Fruit fly (Drosophila melanogaster): Measurements from ENCODE around the gene Ref1.

Gene Ref1

DNA sequence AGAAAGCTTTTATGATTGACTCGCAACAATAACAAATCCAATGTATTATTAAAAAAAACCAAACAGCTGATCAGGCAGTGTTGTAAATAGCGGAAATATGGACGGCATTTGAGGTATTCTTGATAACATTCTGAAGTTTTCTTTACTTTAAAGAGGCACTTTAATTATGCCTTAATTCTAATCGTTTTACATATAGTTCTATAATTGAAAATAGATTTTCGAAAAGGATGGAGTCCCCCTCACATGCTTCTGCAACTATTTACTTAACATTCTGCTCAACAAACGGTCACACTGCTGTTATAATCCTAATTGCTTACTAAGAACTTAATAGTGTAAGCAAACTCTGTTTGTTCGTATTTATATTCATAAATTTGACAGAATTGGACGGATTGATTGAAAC is 47.8 kb upstream of the Ref1 start, which contains the start of gene CG10068 (continued):
- TF ChIP-seq ato (GFP tag; IDR thresholded peaks at IDR 0.05; ENCODE audit: partially characterized antibody) (no peak), Doc2 (GFP tag; IDR thresholded peaks at IDR 0.05) (no peak), lab (GFP tag; optimal IDR thresholded peaks at IDR 0.05) (peak; percentile 94), en (GFP tag; optimal IDR thresholded peaks at IDR 0.05) (peak; percentile 79), Eip74EF (GFP tag; optimal IDR thresholded peaks at IDR 0.05) (peak in 1 of 2 experiments; percentile 74), emc (GFP tag; optimal IDR thresholded peaks at IDR 0.05) (peak; percentile 69), CG4854 (GFP tag; optimal IDR thresholded peaks at IDR 0.05) (peak; percentile 83), CG7372 (GFP tag; IDR thresholded peaks at IDR 0.05) (peak; percentile 89), chif (GFP tag; optimal IDR thresholded peaks at IDR 0.05) (peak; percentile 83 to 87), eve (GFP tag; optimal IDR thresholded peaks at IDR 0.05) (no peak), CG15696 (tag; optimal IDR thresholded peaks at IDR 0.05) (peak; percentile 85), Optix (GFP tag; IDR thresholded peaks at IDR 0.05) (peak; percentile 83), CG11093 (GFP tag; IDR thresholded peaks at IDR 0.05) (peak; percentile 77), NfI (GFP tag; optimal IDR thresholded peaks at IDR 0.05) (peak; percentile 88), eyg (GFP tag; optimal IDR thresholded peaks at IDR 0.05) (peak; percentile 79), CrebB (tag; optimal IDR thresholded peaks at IDR 0.05) (peak; percentile 81), CG12391 (tag; optimal IDR thresholded peaks at IDR 0.05) (peak; percentile 95), Dref (GFP tag; IDR thresholded peaks at IDR 0.05) (no peak), row (GFP tag; IDR thresholded peaks at IDR 0.05) (peak; percentile 91), twi (tag; optimal IDR thresholded peaks at IDR 0.05) (peak; percentile 66), ab (GFP tag; optimal IDR thresholded peaks at IDR 0.05) (no peak), CG2116 (GFP tag; optimal IDR thresholded peaks at IDR 0.05) (peak; percentile 76), nom (GFP tag; optimal IDR thresholded peaks at IDR 0.05) (peak; percentile 63), croc (GFP tag; conservative IDR thresholded peaks at IDR 0.05) (peak; percentile 77), CG2199 (GFP tag; IDR thresholded peaks at IDR 0.05) (peak; percentile 97), gcm (GFP tag; optimal IDR thresholded peaks at IDR 0.05) (peak; percentile 87), kay (GFP tag; optimal IDR thresholded peaks at IDR 0.05) (peak; percentile 78), CG3281 (GFP tag; optimal IDR thresholded peaks at IDR 0.05) (peak; percentile 82), CG7987 (GFP tag; optimal IDR thresholded peaks at IDR 0.05) (peak; percentile 76), CG4820 (GFP tag; optimal IDR thresholded peaks at IDR 0.05) (peak; percentile 84), org-1 (GFP tag; optimal IDR thresholded peaks at IDR 0.05) (peak; percentile 73), prd (optimal IDR thresholded peaks at IDR 0.05) (no peak), prd (GFP tag; IDR thresholded peaks at IDR 0.05) (peak; percentile 95), CG9797 (GFP tag; optimal IDR thresholded peaks at IDR 0.05) (peak; percentile 69), tio (GFP tag; optimal IDR thresholded peaks at IDR 0.05) (peak; percentile 81), CG11504 (tag; optimal IDR thresholded peaks at IDR 0.05) (peak; percentile 90), CG17186 (GFP tag; optimal IDR thresholded peaks at IDR 0.05) (peak; percentile 72), CG33557 (GFP tag; optimal IDR thresholded peaks at IDR 0.05) (peak; percentile 79), CG17328 (GFP tag; IDR thresholded peaks at IDR 0.05) (peak; percentile 96), gsb (GFP tag; IDR thresholded peaks at IDR 0.05) (peak; percentile 76), Sox102F (GFP tag; optimal IDR thresholded peaks at IDR 0.05) (peak; percentile 90), trem (tag; optimal IDR thresholded peaks at IDR 0.05) (peak; percentile 93), Kr (GFP tag; optimal IDR thresholded peaks at IDR 0.05) (no peak), Dp (GFP tag; optimal IDR thresholded peaks at IDR 0.05) (peak; percentile 25), fru (optimal IDR thresholded peaks at IDR 0.05) (no peak), MTF-1 (GFP tag; optimal IDR thresholded peaks at IDR 0.05; ENCODE audit: borderline replicate concordance) (peak; percentile 70), CG10654 (GFP tag; optimal IDR thresholded peaks at IDR 0.05) (peak; percentile 83), CG13296 (GFP tag; optimal IDR thresholded peaks at IDR 0.05) (peak; percentile 77), Sin3A (optimal IDR thresholded peaks at IDR 0.05) (no peak), H15 (GFP tag; IDR thresholded peaks at IDR 0.05) (peak; percentile 90), Scr (GFP tag; IDR thresholded peaks at IDR 0.05; ENCODE audit: partially characterized antibody) (0 out of 2 replicates have a peak, but pooled peaks have one; percentile 22)

Data from whole organism, embryonic.